Worm (Caenorhabditis elegans): Measurements from ENCODE around the gene try-14.

The try-14 gene

ce11 chrX:7534454-7534853 lies 39.1 kb upstream of the try-14 start:
- TF ChIP-seq ZK546.5 (tag; optimal IDR thresholded peaks at IDR 0.05): no peak
- peak; percentile 60; the same call in 1 of the 2 replicates for TF ChIP-seq egl-43 (GFP tag; IDR thresholded peaks at IDR 0.05)
- TF ChIP-seq dmd-9 (GFP tag; IDR thresholded peaks at IDR 0.05): no peak
- no peak for TF ChIP-seq zip-11 (GFP tag; IDR thresholded peaks at IDR 0.05)
- no peak for TF ChIP-seq lin-1 (GFP tag; IDR thresholded peaks at IDR 0.05)
- no peak for TF ChIP-seq zfp-3 (GFP tag; conservative IDR thresholded peaks at IDR 0.05)
- TF ChIP-seq unc-62 (GFP tag; optimal IDR thresholded peaks at IDR 0.05 in 1 of 2): no peak
- TF ChIP-seq unc-62 (tag; optimal IDR thresholded peaks at IDR 0.05): no peak
- no peak for TF ChIP-seq php-3 (GFP tag; IDR thresholded peaks at IDR 0.05)

- TF ChIP-seq unc-130 (GFP tag; optimal IDR thresholded peaks at IDR 0.05) (no peak), ztf-11 (tag; optimal IDR thresholded peaks at IDR 0.05) (no peak), nhr-6 (tag; optimal IDR thresholded peaks at IDR 0.05) (no peak), ZK546.5 (tag; optimal IDR thresholded peaks at IDR 0.05) (no peak), fkh-10 (GFP tag; optimal IDR thresholded peaks at IDR 0.05) (no peak), hmg-1.1 (GFP tag; IDR thresholded peaks at IDR 0.05) (no peak), mdl-1 (tag; optimal IDR thresholded peaks at IDR 0.05) (no peak), daf-19 (GFP tag; conservative IDR thresholded peaks at IDR 0.05) (no peak), cey-2 (tag; optimal IDR thresholded peaks at IDR 0.05; ENCODE audit: borderline replicate concordance, insufficient read depth) (no peak), dve-1 (tag; optimal IDR thresholded peaks at IDR 0.05; ENCODE audit: insufficient read depth) (no peak), lin-15B (tag; optimal IDR thresholded peaks at IDR 0.05) (no peak), arid-1 (GFP tag; conservative IDR thresholded peaks at IDR 0.05) (no peak)
Observed at ce11 chrX:7532632-7533031, 37.2 kb upstream of the try-14 start, which contains the start of gene ceh-14. ceh-14 (minus strand) TSS chrX:7532732.

ce11 chrX:7525271-7525670 lies 29.9 kb upstream of the try-14 start, which contains the start of gene F46C8.3:
F46C8.3 (plus strand) TSS chrX:7525571.
- no peak for TF ChIP-seq madf-5 (GFP tag; IDR thresholded peaks at IDR 0.05)
- no peak for TF ChIP-seq mxl-3 (GFP tag; optimal IDR thresholded peaks at IDR 0.05)
- TF ChIP-seq sdz-12 (GFP tag; optimal IDR thresholded peaks at IDR 0.05): no peak
- TF ChIP-seq nhr-11 (tag; optimal IDR thresholded peaks at IDR 0.05): no peak
- no peak for TF ChIP-seq lin-13 (GFP tag; optimal IDR thresholded peaks at IDR 0.05)
- TF ChIP-seq mxl-2 (GFP tag; conservative IDR thresholded peaks at IDR 0.05): no peak
- no peak for TF ChIP-seq zfp-3 (GFP tag; conservative IDR thresholded peaks at IDR 0.05)
- no peak for TF ChIP-seq ceh-32 (tag; optimal IDR thresholded peaks at IDR 0.05; ENCODE audit: poor library complexity)

ce11 chrX:7523799-7524198 lies 28.4 kb upstream of the try-14 start:
- TF ChIP-seq nhr-48 (tag; optimal IDR thresholded peaks at IDR 0.05): no peak
- TF ChIP-seq skn-1 (tag; optimal IDR thresholded peaks at IDR 0.05): no peak
- peak in 1 of 2 experiments; percentile 89 for TF ChIP-seq daf-16 (GFP tag; optimal IDR thresholded peaks at IDR 0.05)
- no peak for TF ChIP-seq daf-16 (tag; optimal IDR thresholded peaks at IDR 0.05)
- TF ChIP-seq pqm-1 (tag; optimal IDR thresholded peaks at IDR 0.05): no peak
- no peak for TF ChIP-seq ztf-7 (tag; optimal IDR thresholded peaks at IDR 0.05)
- no peak for TF ChIP-seq duxl-1 (tag; optimal IDR thresholded peaks at IDR 0.05; ENCODE audit: poor library complexity)
- TF ChIP-seq arid-1 (GFP tag; conservative IDR thresholded peaks at IDR 0.05): no peak
- no peak for TF ChIP-seq nhr-42 (GFP tag; IDR thresholded peaks at IDR 0.05)
- peak; percentile 52 for TF ChIP-seq nhr-11 (tag; optimal IDR thresholded peaks at IDR 0.05)
- no peak for TF ChIP-seq jun-1 (tag; optimal IDR thresholded peaks at IDR 0.05)
- TF ChIP-seq aha-1 (tag): peak; percentile 81
- no peak for TF ChIP-seq pha-4 (GFP tag; IDR thresholded peaks at IDR 0.05)
- TF ChIP-seq pha-4 (tag; optimal IDR thresholded peaks at IDR 0.05): no peak
- TF ChIP-seq daf-19 (GFP tag; conservative IDR thresholded peaks at IDR 0.05): no peak
- TF ChIP-seq mdl-1 (tag; optimal IDR thresholded peaks at IDR 0.05): no peak
- no peak for TF ChIP-seq unc-130 (GFP tag; optimal IDR thresholded peaks at IDR 0.05)
- TF ChIP-seq hlh-30 (tag; optimal IDR thresholded peaks at IDR 0.05; ENCODE audit: insufficient read depth): no peak
- 0 out of 2 replicates have a peak, but pooled peaks have one; percentile 11 for TF ChIP-seq ceh-20 (GFP tag; IDR thresholded peaks at IDR 0.05)
- no peak for TF ChIP-seq nhr-237 (tag; optimal IDR thresholded peaks at IDR 0.05)
- TF ChIP-seq lin-13 (GFP tag; optimal IDR thresholded peaks at IDR 0.05): no peak
- TF ChIP-seq ZK546.5 (tag; optimal IDR thresholded peaks at IDR 0.05): no peak
- peak; percentile 69 for TF ChIP-seq hlh-11 (tag; optimal IDR thresholded peaks at IDR 0.05)
- TF ChIP-seq dve-1 (tag; optimal IDR thresholded peaks at IDR 0.05; ENCODE audit: insufficient read depth): no peak
- TF ChIP-seq lin-39 (tag; optimal IDR thresholded peaks at IDR 0.05): no peak
- TF ChIP-seq zip-11 (GFP tag; IDR thresholded peaks at IDR 0.05): no peak
- TF ChIP-seq ceh-32 (tag; optimal IDR thresholded peaks at IDR 0.05; ENCODE audit: poor library complexity): no peak
- no peak for TF ChIP-seq mxl-3 (GFP tag; optimal IDR thresholded peaks at IDR 0.05)
